Worm (Caenorhabditis elegans): ENCODE results near the gene Y38E10A.14.
"Not testable (repeated sequence)": the region's sequence is repeated elsewhere in the genome, so short reads cannot be mapped to it uniquely, and the experiment has no call there.

- TF ChIP-seq nhr-237 (tag; optimal IDR thresholded peaks at IDR 0.05); mep-1 (tag; optimal IDR thresholded peaks at IDR 0.05); lin-35 (GFP tag; optimal IDR thresholded peaks at IDR 0.05); ama-1 (optimal IDR thresholded peaks at IDR 0.05); unc-62 (GFP tag; optimal IDR thresholded peaks at IDR 0.05); Y116A8C.19 (tag; optimal IDR thresholded peaks at IDR 0.05; ENCODE audit: borderline replicate concordance); mdl-1 (tag; optimal IDR thresholded peaks at IDR 0.05); elt-3 (tag; optimal IDR thresholded peaks at IDR 0.05); nhr-19 (GFP tag; conservative IDR thresholded peaks at IDR 0.05); skn-1 (tag; optimal IDR thresholded peaks at IDR 0.05): not testable (repeated sequence)
Measured at ce11 chrII:12624433-12624832, at the start of gene Y38E10A.14.

All from whole organism, L1 larva.